Fruit fly (Drosophila melanogaster) whole organism, pupa: ENCODE results near the gene CG17325.

Experiments used
- Ets98B ChIP-seq: fragments of 200-800 bp; sonication (Bioruptor generic); IDR thresholded peaks from 2 replicates; pipeline ENCODE4 v1.3.6; 2022; ENCODE audit warnings: missing biosample characterization, missing genetic modification characterization
- rn ChIP-seq: fragments of 200-800 bp; sonication (Bioruptor generic); IDR thresholded peaks from 2 replicates; pipeline ENCODE4 v1.3.6; 2022; ENCODE audit warnings: missing biosample characterization, missing genetic modification characterization

DNA sequence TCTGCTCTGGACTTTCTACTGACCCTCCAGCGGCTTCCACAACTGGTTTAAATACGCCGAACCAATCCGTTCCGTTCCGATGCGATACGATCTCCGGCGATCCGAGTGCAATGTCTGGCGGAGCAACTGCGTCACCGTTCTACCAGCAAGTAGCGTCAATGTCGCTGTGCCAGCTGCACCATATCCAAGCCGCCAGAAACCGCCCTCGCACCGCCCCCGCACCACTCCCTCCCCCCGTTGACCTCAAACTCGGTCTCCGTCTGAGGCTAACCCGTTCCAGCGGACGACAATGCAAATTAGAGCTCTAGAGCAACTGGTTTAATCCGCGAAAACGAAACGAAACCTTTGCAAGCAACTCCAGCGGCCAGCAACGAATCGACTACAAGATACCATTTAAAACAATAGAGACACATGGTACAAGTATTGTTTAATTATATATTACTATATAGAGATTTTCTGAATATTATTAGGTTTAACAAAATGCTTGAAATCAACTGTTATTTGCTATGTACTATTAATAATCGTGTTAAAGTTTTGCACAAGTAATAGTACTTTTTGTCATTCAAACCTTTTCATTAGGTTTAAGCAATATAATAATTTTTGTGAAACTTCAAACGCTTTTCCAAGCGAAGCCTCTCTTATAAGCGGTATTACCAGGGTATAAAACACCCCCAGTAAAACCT lies 1.3 kb upstream of the CG17325 start, which contains the start of the genes CG10570 and CG42502:
- TF ChIP-seq rn (GFP tag; lab: Robert Waterston, UW) = no peak
- TF ChIP-seq Ets98B (GFP tag; lab: Robert Waterston, UW) = no peak
